Worm (Caenorhabditis elegans) whole organism, L1 larva: Measurements from ENCODE around the gene cit-1.2.

Experiments used
- C04F5.9 ChIP-seq: sonication (generic microtip); optimal IDR thresholded peaks from 2 replicates; lab custom pipeline; 2016; ENCODE audit warnings: missing genetic modification characterization, missing compliant biosample characterization
- ama-1 ChIP-seq: fragments of 150-350 bp; optimal IDR thresholded peaks from 2 replicates; lab custom pipeline; 2014
- ceh-90 ChIP-seq: sonication (generic microtip); optimal IDR thresholded peaks from 2 replicates; lab custom pipeline; 2016; ENCODE audit warnings: missing genetic modification characterization, missing compliant biosample characterization
- efl-3 ChIP-seq: fragments of 200-800 bp; sonication (Bioruptor generic); optimal IDR thresholded peaks from 2 replicates; lab custom pipeline; 2018; ENCODE audit warnings: mild to moderate bottlenecking, missing genetic modification characterization, missing compliant biosample characterization
- fos-1 ChIP-seq: fragments of 150-350 bp; optimal IDR thresholded peaks from 2 replicates; lab custom pipeline; 2014; ENCODE audit warnings: missing biosample characterization, missing genetic modification characterization
- lin-13 ChIP-seq: fragments of 150-350 bp; optimal IDR thresholded peaks from 2 replicates; lab custom pipeline; 2014; ENCODE audit warnings: missing biosample characterization, missing genetic modification reagents, missing genetic modification characterization
- lin-15B ChIP-seq: fragments of 150-350 bp; sonication (generic microtip); optimal IDR thresholded peaks from 3 replicates; lab custom pipeline; 2014; ENCODE audit warnings: missing biosample characterization, missing genetic modification characterization
- nhr-12 ChIP-seq: sonication (generic microtip); optimal IDR thresholded peaks from 2 replicates; lab custom pipeline; 2017; ENCODE audit warnings: missing biosample characterization, missing genetic modification characterization
- nhr-237 ChIP-seq: fragments of 150-350 bp; optimal IDR thresholded peaks from 2 replicates; lab custom pipeline; 2014; ENCODE audit warnings: missing biosample characterization, missing genetic modification characterization
- nhr-28 ChIP-seq: fragments of 150-350 bp; optimal IDR thresholded peaks from 2 replicates; lab custom pipeline; 2014; ENCODE audit warnings: missing biosample characterization, missing genetic modification characterization
- snpc-4 ChIP-seq: fragments of 150-350 bp; optimal IDR thresholded peaks from 2 replicates; lab custom pipeline; 2014; ENCODE audit warnings: missing biosample characterization, missing genetic modification characterization

ce11 chrIII:7986585-7987171 is 23.9 kb upstream of the cit-1.2 start, which contains the start of gene hrpk-2:
- TF ChIP-seq lin-15B (tag; lab: Kevin White, UChicago) = no peak
- no peak for TF ChIP-seq ama-1 (lab: Kevin White, UChicago)
- TF ChIP-seq C04F5.9 = no peak
- no peak for TF ChIP-seq nhr-237 (tag; lab: Kevin White, UChicago)
- TF ChIP-seq fos-1 = no peak
- no peak for TF ChIP-seq efl-3
- TF ChIP-seq nhr-12 (tag; lab: Kevin White, UChicago) = no peak
- no peak for TF ChIP-seq nhr-28 (tag; lab: Kevin White, UChicago)
- TF ChIP-seq ceh-90 (tag; lab: Kevin White, UChicago) = no peak
- TF ChIP-seq lin-13 (GFP tag; lab: Kevin White, UChicago) = no peak
- TF ChIP-seq snpc-4 (tag; lab: Kevin White, UChicago) = no peak
